Fruit fly (Drosophila melanogaster) whole organism, embryonic: ENCODE measurements around the gene Parg.
A peak's percentile ranks its signal among the peaks of the same experiment; 100 is the strongest.

Source experiments
- Antp ChIP-seq: fragments of 200-800 bp; sonication (Bioruptor generic); optimal IDR thresholded peaks from 3 replicates; lab custom pipeline; 2016; ENCODE audit warnings: missing biosample characterization, missing genetic modification characterization
- Blimp-1 ChIP-seq: fragments of 200-800 bp; sonication (Bioruptor generic); optimal IDR thresholded peaks from 3 replicates; lab custom pipeline; 2018; ENCODE audit warnings: missing biosample characterization, missing genetic modification characterization, mild to moderate bottlenecking, moderate library complexity, missing genetic modification reagents
- CG10267 ChIP-seq: fragments of 200-800 bp; sonication (Bioruptor generic); optimal IDR thresholded peaks from 2 replicates; lab custom pipeline; 2018; ENCODE audit warnings: missing biosample characterization, mild to moderate bottlenecking, missing genetic modification characterization, moderate library complexity
- CG10431 ChIP-seq: fragments of 200-800 bp; sonication (Bioruptor generic); optimal IDR thresholded peaks from 3 replicates; lab custom pipeline; 2018; ENCODE audit warnings: missing biosample characterization, mild to moderate bottlenecking, missing genetic modification characterization
- CG11247 ChIP-seq: fragments of 200-800 bp; sonication (Bioruptor generic); IDR thresholded peaks from 2 replicates; pipeline ENCODE4 v1.3.6; 2022; ENCODE audit warnings: missing biosample characterization, missing genetic modification characterization
- CG12071 ChIP-seq: fragments of 200-800 bp; sonication (Bioruptor generic); optimal IDR thresholded peaks from 3 replicates; lab custom pipeline; 2018; ENCODE audit warnings: missing biosample characterization, mild to moderate bottlenecking, missing genetic modification characterization
- CG12155 ChIP-seq: fragments of 200-800 bp; sonication (Bioruptor generic); optimal IDR thresholded peaks from 3 replicates; lab custom pipeline; 2016; ENCODE audit warnings: missing biosample characterization, missing genetic modification characterization
- CG13894 ChIP-seq: fragments of 200-800 bp; sonication (Bioruptor generic); optimal IDR thresholded peaks from 3 replicates; lab custom pipeline; 2018; ENCODE audit warnings: missing biosample characterization, mild to moderate bottlenecking, missing genetic modification characterization, moderate library complexity
- CG14014 ChIP-seq: fragments of 200-800 bp; sonication (Bioruptor generic); IDR thresholded peaks from 2 replicates; pipeline ENCODE4 v1.3.6; 2022; ENCODE audit warnings: missing biosample characterization, missing genetic modification characterization
- CG14441 ChIP-seq: fragments of 200-800 bp; sonication (Bioruptor generic); IDR thresholded peaks from 2 replicates; pipeline ENCODE4 v1.3.6; 2022; ENCODE audit warnings: missing biosample characterization, missing genetic modification characterization
- CG18619 ChIP-seq: fragments of 200-800 bp; sonication (Bioruptor generic); optimal IDR thresholded peaks from 3 replicates; lab custom pipeline; 2017; ENCODE audit warnings: missing biosample characterization, mild to moderate bottlenecking, missing genetic modification characterization
- CG3163 ChIP-seq: fragments of 200-800 bp; sonication (Bioruptor generic); optimal IDR thresholded peaks from 3 replicates; lab custom pipeline; 2016; ENCODE audit warnings: missing biosample characterization, missing genetic modification characterization
- CG3281 ChIP-seq: fragments of 200-800 bp; sonication (Bioruptor generic); optimal IDR thresholded peaks from 3 replicates; lab custom pipeline; 2017; ENCODE audit warnings: missing biosample characterization, mild to moderate bottlenecking, missing genetic modification characterization
- CG33213 ChIP-seq: fragments of 200-800 bp; sonication (Bioruptor generic); optimal IDR thresholded peaks from 3 replicates; lab custom pipeline; 2016; ENCODE audit warnings: missing biosample characterization, missing genetic modification characterization
- CG4707 ChIP-seq: fragments of 200-800 bp; sonication (Bioruptor generic); optimal IDR thresholded peaks from 2 replicates; lab custom pipeline; 2018; ENCODE audit warnings: missing biosample characterization, mild to moderate bottlenecking, missing genetic modification characterization, moderate library complexity
- CG7372 ChIP-seq: fragments of 200-800 bp; sonication (Bioruptor generic); IDR thresholded peaks from 2 replicates; pipeline ENCODE4 v1.3.6; 2022; ENCODE audit warnings: missing biosample characterization, missing genetic modification characterization
- CG7928 ChIP-seq: fragments of 200-800 bp; sonication (Bioruptor generic); optimal IDR thresholded peaks from 2 replicates; lab custom pipeline; 2017; ENCODE audit warnings: missing biosample characterization, mild to moderate bottlenecking, missing genetic modification characterization
- CG8359 ChIP-seq: fragments of 200-800 bp; sonication (Bioruptor generic); optimal IDR thresholded peaks from 2 replicates; lab custom pipeline; 2017; ENCODE audit warnings: missing biosample characterization, mild to moderate bottlenecking, missing genetic modification characterization, borderline replicate concordance
- CG9437 ChIP-seq: fragments of 200-800 bp; sonication (Bioruptor generic); optimal IDR thresholded peaks from 2 replicates; lab custom pipeline; 2018; ENCODE audit warnings: missing biosample characterization, mild to moderate bottlenecking, missing genetic modification characterization
- CoRest ChIP-seq: fragments of 200-800 bp; sonication (Bioruptor generic); optimal IDR thresholded peaks from 3 replicates; lab custom pipeline; 2018; ENCODE audit warnings: missing biosample characterization, mild to moderate bottlenecking, missing genetic modification characterization, moderate library complexity
- CrebB ChIP-seq: fragments of 200-800 bp; sonication (Bioruptor generic); optimal IDR thresholded peaks from 3 replicates; lab custom pipeline; 2018; ENCODE audit warnings: missing biosample characterization, mild to moderate bottlenecking, missing genetic modification characterization
- Dll ChIP-seq: fragments of 200-800 bp; sonication (Bioruptor generic); IDR thresholded peaks from 4 replicates; pipeline ENCODE4 v1.3.6; 2022; ENCODE audit warnings: missing biosample characterization, missing genetic modification characterization; ENCODE audit not compliant: partially characterized antibody
- Doc3 ChIP-seq: fragments of 200-800 bp; sonication (Bioruptor generic); IDR thresholded peaks from 3 replicates; pipeline ENCODE4 v1.3.6; 2022; ENCODE audit warnings: missing biosample characterization, missing genetic modification characterization; ENCODE audit not compliant: partially characterized antibody
- E2f1 ChIP-seq: fragments of 200-800 bp; sonication (Bioruptor generic); IDR thresholded peaks from 2 replicates; pipeline ENCODE4 v1.3.6; 2022; ENCODE audit warnings: missing biosample characterization, missing genetic modification characterization
- Hey ChIP-seq: fragments of 200-800 bp; sonication (Bioruptor generic); optimal IDR thresholded peaks from 3 replicates; lab custom pipeline; 2018; ENCODE audit warnings: missing biosample characterization, mild to moderate bottlenecking, missing genetic modification characterization
- Jarid2 ChIP-seq: fragments of 200-800 bp; sonication (Bioruptor generic); optimal IDR thresholded peaks from 3 replicates; lab custom pipeline; 2017; ENCODE audit warnings: mild to moderate bottlenecking, missing biosample characterization, missing genetic modification reagents, missing genetic modification characterization
- MTF-1 ChIP-seq: fragments of 200-800 bp; sonication (Bioruptor generic); optimal IDR thresholded peaks from 2 replicates; lab custom pipeline; 2018; ENCODE audit warnings: missing biosample characterization, mild to moderate bottlenecking, missing genetic modification characterization, borderline replicate concordance
- Max ChIP-seq: fragments of 200-800 bp; sonication (Bioruptor generic); optimal IDR thresholded peaks from 2 replicates; lab custom pipeline; 2016; ENCODE audit warnings: missing biosample characterization, mild to moderate bottlenecking, missing genetic modification characterization
- NfI ChIP-seq: fragments of 200-800 bp; sonication (Bioruptor generic); optimal IDR thresholded peaks from 3 replicates; lab custom pipeline; 2018; ENCODE audit warnings: missing biosample characterization, mild to moderate bottlenecking, missing genetic modification characterization, moderate library complexity
- Side ChIP-seq: fragments of 200-800 bp; sonication (Bioruptor generic); optimal IDR thresholded peaks from 2 replicates; lab custom pipeline; 2016; ENCODE audit warnings: missing biosample characterization, missing genetic modification characterization
- TFAM ChIP-seq: fragments of 200-800 bp; sonication (Bioruptor generic); optimal IDR thresholded peaks from 2 replicates; lab custom pipeline; 2017; ENCODE audit warnings: missing biosample characterization, missing genetic modification characterization, inconsistent platforms
- Tbp ChIP-seq: fragments of >200 bp; optimal IDR thresholded peaks from 2 replicates; lab custom pipeline; 2018; ENCODE audit warnings: missing biosample characterization, missing genetic modification characterization
- Trl ChIP-seq, 3 experiments: fragments of >200 bp in 2 of 3; fragments of 200-800 bp in 1 of 3; sonication (Bioruptor generic) in 1 of 3; optimal IDR thresholded peaks; 2 replicates in 1 of 3; 3 replicates in 2 of 3; lab custom pipeline; 2016 to 2017; ENCODE audit warnings: missing biosample characterization in 1 of 3, missing genetic modification characterization in 1 of 3
- ap ChIP-seq: fragments of 200-800 bp; sonication (Bioruptor generic); IDR thresholded peaks from 2 replicates; pipeline ENCODE4 v1.3.6; 2022; ENCODE audit warnings: missing biosample characterization, missing genetic modification characterization
- bcd ChIP-seq: fragments of 200-800 bp; sonication (Bioruptor generic); optimal IDR thresholded peaks from 2 replicates; lab custom pipeline; 2017; ENCODE audit warnings: missing biosample characterization, mild to moderate bottlenecking, missing genetic modification characterization
- chif ChIP-seq, 2 experiments: fragments of 200-800 bp; sonication (Bioruptor generic); optimal IDR thresholded peaks; 3 replicates each; lab custom pipeline; 2016; ENCODE audit warnings: missing biosample characterization in 2 of 2, missing genetic modification characterization in 2 of 2
- chn ChIP-seq: fragments of 200-800 bp; sonication (Bioruptor generic); optimal IDR thresholded peaks from 2 replicates; lab custom pipeline; 2016; ENCODE audit warnings: missing biosample characterization, missing genetic modification characterization
- croc ChIP-seq: fragments of 200-800 bp; sonication (Bioruptor generic); conservative IDR thresholded peaks from 3 replicates; pipeline ENCODE4 v1.3.6; 2022; ENCODE audit warnings: missing biosample characterization, missing genetic modification characterization
- fd3F ChIP-seq: fragments of 200-800 bp; sonication (Bioruptor generic); optimal IDR thresholded peaks from 2 replicates; lab custom pipeline; 2018; ENCODE audit warnings: missing biosample characterization, mild to moderate bottlenecking, missing genetic modification characterization, moderate library complexity
- ind ChIP-seq: fragments of 200-800 bp; sonication (Bioruptor generic); optimal IDR thresholded peaks from 3 replicates; lab custom pipeline; 2016; ENCODE audit warnings: missing biosample characterization, missing genetic modification characterization
- kni ChIP-seq: fragments of 200-800 bp; sonication (Bioruptor generic); optimal IDR thresholded peaks from 3 replicates; lab custom pipeline; 2017; ENCODE audit warnings: mild to moderate bottlenecking, missing biosample characterization, missing genetic modification reagents, missing genetic modification characterization
- luna ChIP-seq: fragments of 200-800 bp; sonication (Bioruptor generic); optimal IDR thresholded peaks from 2 replicates; lab custom pipeline; 2016; ENCODE audit warnings: missing biosample characterization, missing genetic modification characterization
- maf-S ChIP-seq: fragments of 200-800 bp; sonication (Bioruptor generic); optimal IDR thresholded peaks from 2 replicates; lab custom pipeline; 2016; ENCODE audit warnings: missing biosample characterization, missing genetic modification characterization
- nerfin-1 ChIP-seq: fragments of 200-800 bp; sonication (Bioruptor generic); optimal IDR thresholded peaks from 3 replicates; lab custom pipeline; 2019; ENCODE audit warnings: missing biosample characterization, mild to moderate bottlenecking, missing genetic modification characterization, moderate library complexity
- salm ChIP-seq: fragments of 200-800 bp; sonication (Bioruptor generic); optimal IDR thresholded peaks from 2 replicates; lab custom pipeline; 2018; ENCODE audit warnings: missing biosample characterization, mild to moderate bottlenecking, missing genetic modification characterization
- slbo ChIP-seq: fragments of 200-800 bp; sonication (Bioruptor generic); IDR thresholded peaks from 2 replicates; pipeline ENCODE4 v1.3.6; 2022; ENCODE audit warnings: missing biosample characterization, missing genetic modification characterization
- trh ChIP-seq: fragments of 200-800 bp; sonication (Bioruptor generic); optimal IDR thresholded peaks from 2 replicates; lab custom pipeline; 2016; ENCODE audit warnings: missing biosample characterization, missing genetic modification characterization
- twi ChIP-seq: fragments of 200-800 bp; optimal IDR thresholded peaks from 2 replicates; lab custom pipeline; 2019; ENCODE audit warnings: missing biosample characterization, mild to moderate bottlenecking, missing genetic modification characterization, moderate library complexity
- wdn ChIP-seq: fragments of 200-800 bp; sonication (Bioruptor generic); IDR thresholded peaks from 2 replicates; pipeline ENCODE4 v1.3.6; 2022; ENCODE audit warnings: missing biosample characterization, missing genetic modification characterization
- yki ChIP-seq: fragments of >200 bp; optimal IDR thresholded peaks from 3 replicates; lab custom pipeline; 2018

Gene Parg

DNA sequence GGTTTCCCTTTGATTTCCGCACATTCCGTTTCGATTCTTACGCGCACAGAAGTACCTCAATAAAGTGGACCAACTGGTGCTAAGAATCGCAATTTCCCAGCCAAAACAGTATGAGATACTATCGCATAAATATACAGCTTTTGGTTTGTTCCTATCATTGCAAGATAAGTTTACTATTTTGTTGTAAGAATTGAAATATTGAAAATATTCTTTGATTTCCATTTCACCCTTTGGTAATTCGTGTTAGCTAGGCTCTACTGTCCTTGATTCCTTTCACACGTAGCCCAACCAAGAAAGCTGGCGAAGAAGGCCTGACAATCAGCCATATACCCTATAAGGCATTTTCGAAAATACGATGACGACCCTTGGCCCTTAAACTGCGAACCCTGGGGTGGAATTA, 19.3 kb upstream of the Parg start (continued):
- TF ChIP-seq TFAM (GFP tag; lab: Kevin White, UChicago) (no peak), CG10431 (GFP tag; lab: Kevin White, UChicago) (peak; percentile 6), twi (no peak), trh (no peak), Hey (tag; lab: Kevin White, UChicago) (no peak), CG4707 (no peak), CG9437 (peak; percentile 8), Blimp-1 (peak; percentile 53), CG11247 (GFP tag; lab: Robert Waterston, UW) (no peak), Tbp (GFP tag; lab: Kevin White, UChicago) (no peak), Side (GFP tag; lab: Kevin White, UChicago) (peak; percentile 68), Jarid2 (no peak), CG14014 (GFP tag; lab: Robert Waterston, UW) (0 out of 2 replicates have a peak, but pooled peaks have one; percentile 21), chif (GFP tag; optimal IDR thresholded peaks at IDR 0.05; lab: Kevin White, UChicago) (peak; percentile 11 to 32), Antp (GFP tag; lab: Kevin White, UChicago) (peak; percentile 57), Max (GFP tag; lab: Kevin White, UChicago) (peak; percentile 2), wdn (GFP tag; lab: Robert Waterston, UW) (no peak), kni (peak; percentile 33), CG8359 (GFP tag; lab: Kevin White, UChicago) (no peak), MTF-1 (GFP tag; lab: Kevin White, UChicago) (no peak), bcd (peak; percentile 18), E2f1 (GFP tag; lab: Robert Waterston, UW) (0 out of 2 replicates have a peak, but pooled peaks have one; percentile 32), CG7372 (GFP tag; lab: Robert Waterston, UW) (no peak), CG13894 (tag; lab: Kevin White, UChicago) (peak; percentile 66), CrebB (tag; lab: Kevin White, UChicago) (no peak), CG14441 (GFP tag; lab: Robert Waterston, UW) (peak; percentile 36; the same call in 1 of the 2 replicates), slbo (GFP tag; lab: Robert Waterston, UW) (peak; percentile 53), CG10267 (tag; lab: Kevin White, UChicago) (peak; percentile 38), nerfin-1 (tag; lab: Kevin White, UChicago) (peak; percentile 69), CG33213 (GFP tag; lab: Kevin White, UChicago) (peak; percentile 11), Doc3 (GFP tag; lab: Robert Waterston, UW) (no peak), CG18619 (GFP tag; lab: Kevin White, UChicago) (peak; percentile 8), fd3F (GFP tag; lab: Kevin White, UChicago) (no peak), Trl (optimal IDR thresholded peaks at IDR 0.05; lab: Kevin White, UChicago) (no peak), Trl (GFP tag; optimal IDR thresholded peaks at IDR 0.05; lab: Kevin White, UChicago) (peak; percentile 23), yki (lab: Kevin White, UChicago) (no peak), NfI (GFP tag; lab: Kevin White, UChicago) (peak; percentile 40), CoRest (tag; lab: Kevin White, UChicago) (peak; percentile 46), CG7928 (GFP tag; lab: Kevin White, UChicago) (no peak), croc (no peak; the same call in 2 of the 3 replicates), maf-S (GFP tag; lab: Kevin White, UChicago) (no peak), CG3163 (GFP tag; lab: Kevin White, UChicago) (peak; percentile 32), Dll (no peak), chn (GFP tag; lab: Kevin White, UChicago) (peak; percentile 25), CG12071 (peak; percentile 38), CG3281 (peak; percentile 36), luna (GFP tag; lab: Kevin White, UChicago) (no peak), salm (tag; lab: Kevin White, UChicago) (no peak), CG12155 (peak; percentile 28), ap (no peak), ind (GFP tag; lab: Kevin White, UChicago) (peak; percentile 39)
